Fruit fly (Drosophila melanogaster) S2 (cell line): ENCODE data around the gene natalisin.

ENCODE experiments used
- CG8478 ChIP-seq: fragments of >200 bp; optimal IDR thresholded peaks from 2 replicates; lab custom pipeline; 2018
- CTCF ChIP-seq, 2 experiments: fragments of >200 bp; optimal IDR thresholded peaks; 2 replicates each; lab custom pipeline; 2018

- no peak for TF ChIP-seq CG8478 (lab: Kevin White, UChicago)
- no peak for TF ChIP-seq CTCF (optimal IDR thresholded peaks at IDR 0.05; lab: Kevin White, UChicago)
These were observed 35.7 kb downstream of the natalisin start for dm6 chr3R:14454080-14454479.
